Fruit fly (Drosophila melanogaster) whole organism, embryonic: ENCODE measurements around the gene H2.0.

Experiments used
- Abd-B ChIP-seq: fragments of 200-800 bp; sonication (Bioruptor generic); optimal IDR thresholded peaks from 2 replicates; lab custom pipeline; 2018; ENCODE audit warnings: missing biosample characterization, mild to moderate bottlenecking, missing genetic modification characterization, moderate library complexity
- Antp ChIP-seq: fragments of 200-800 bp; sonication (Bioruptor generic); optimal IDR thresholded peaks from 3 replicates; lab custom pipeline; 2016; ENCODE audit warnings: missing biosample characterization, missing genetic modification characterization
- CG11398 ChIP-seq: fragments of 200-800 bp; sonication (Bioruptor generic); optimal IDR thresholded peaks from 2 replicates; lab custom pipeline; 2016; ENCODE audit warnings: missing biosample characterization, missing genetic modification characterization
- CG11723 ChIP-seq: fragments of 200-800 bp; sonication (Bioruptor generic); optimal IDR thresholded peaks from 2 replicates; lab custom pipeline; 2017; ENCODE audit warnings: missing biosample characterization, mild to moderate bottlenecking, missing genetic modification characterization
- CG12071 ChIP-seq: fragments of 200-800 bp; sonication (Bioruptor generic); optimal IDR thresholded peaks from 3 replicates; lab custom pipeline; 2018; ENCODE audit warnings: missing biosample characterization, mild to moderate bottlenecking, missing genetic modification characterization
- CG12659 ChIP-seq: fragments of 200-800 bp; sonication (Bioruptor generic); optimal IDR thresholded peaks from 3 replicates; lab custom pipeline; 2017; ENCODE audit warnings: mild to moderate bottlenecking, missing biosample characterization, missing genetic modification reagents, missing genetic modification characterization
- CG15514 ChIP-seq: fragments of 200-800 bp; sonication (Bioruptor generic); optimal IDR thresholded peaks from 3 replicates; lab custom pipeline; 2017; ENCODE audit warnings: missing biosample characterization, missing genetic modification characterization, mild to moderate bottlenecking, moderate library complexity, missing genetic modification reagents
- CG15601 ChIP-seq: fragments of 200-800 bp; sonication (Bioruptor generic); optimal IDR thresholded peaks from 3 replicates; lab custom pipeline; 2019; ENCODE audit warnings: missing biosample characterization, mild to moderate bottlenecking, missing genetic modification characterization, moderate library complexity
- CG16779 ChIP-seq: fragments of 200-800 bp; sonication (Bioruptor generic); IDR thresholded peaks from 2 replicates; pipeline ENCODE4 v1.3.6; 2022; ENCODE audit warnings: missing biosample characterization, missing genetic modification characterization
- CG2875 ChIP-seq: fragments of 200-800 bp; sonication (Bioruptor generic); optimal IDR thresholded peaks from 2 replicates; lab custom pipeline; 2017; ENCODE audit warnings: missing biosample characterization, mild to moderate bottlenecking, missing genetic modification characterization, missing genetic modification reagents
- CG2889 ChIP-seq: fragments of 200-800 bp; sonication (Bioruptor generic); IDR thresholded peaks from 3 replicates; pipeline ENCODE4 v1.3.6; 2022; ENCODE audit warnings: missing biosample characterization, missing genetic modification characterization
- CG33213 ChIP-seq: fragments of 200-800 bp; sonication (Bioruptor generic); optimal IDR thresholded peaks from 3 replicates; lab custom pipeline; 2016; ENCODE audit warnings: missing biosample characterization, missing genetic modification characterization
- CG4820 ChIP-seq: fragments of 200-800 bp; sonication (Bioruptor generic); optimal IDR thresholded peaks from 3 replicates; lab custom pipeline; 2016; ENCODE audit warnings: missing biosample characterization, missing genetic modification characterization
- CG5180 ChIP-seq: fragments of 200-800 bp; sonication (Bioruptor generic); optimal IDR thresholded peaks from 3 replicates; lab custom pipeline; 2017; ENCODE audit warnings: missing biosample characterization, missing genetic modification characterization, mild to moderate bottlenecking, moderate library complexity, missing genetic modification reagents
- CG6765 ChIP-seq: fragments of 200-800 bp; sonication (Bioruptor generic); optimal IDR thresholded peaks from 3 replicates; lab custom pipeline; 2017; ENCODE audit warnings: missing biosample characterization, mild to moderate bottlenecking, missing genetic modification characterization
- CG7372 ChIP-seq: fragments of 200-800 bp; sonication (Bioruptor generic); IDR thresholded peaks from 2 replicates; pipeline ENCODE4 v1.3.6; 2022; ENCODE audit warnings: missing biosample characterization, missing genetic modification characterization
- CG8290 ChIP-seq, 3 experiments: fragments of 200-800 bp; sonication (Bioruptor generic); optimal IDR thresholded peaks; 2 replicates each; lab custom pipeline; 2016 to 2019; ENCODE audit warnings: missing biosample characterization in 3 of 3, missing genetic modification characterization in 3 of 3, mild to moderate bottlenecking in 2 of 3, moderate library complexity in 1 of 3
- CG9817 ChIP-seq: fragments of 200-800 bp; sonication (Bioruptor generic); optimal IDR thresholded peaks from 2 replicates; lab custom pipeline; 2018; ENCODE audit warnings: missing biosample characterization, mild to moderate bottlenecking, missing genetic modification characterization, moderate library complexity
- Camta ChIP-seq: fragments of 200-800 bp; sonication (Bioruptor generic); optimal IDR thresholded peaks from 2 replicates; lab custom pipeline; 2016; ENCODE audit warnings: missing biosample characterization, missing genetic modification characterization
- Doc3 ChIP-seq: fragments of 200-800 bp; sonication (Bioruptor generic); IDR thresholded peaks from 3 replicates; pipeline ENCODE4 v1.3.6; 2022; ENCODE audit warnings: missing biosample characterization, missing genetic modification characterization; ENCODE audit not compliant: partially characterized antibody
- Ets65A ChIP-seq: fragments of 200-800 bp; sonication (Bioruptor generic); peaks from one replicate; lab custom pipeline; 2016; ENCODE audit warnings: missing biosample characterization, missing genetic modification characterization
- Ets97D ChIP-seq: fragments of 200-800 bp; sonication (Bioruptor generic); optimal IDR thresholded peaks from 3 replicates; lab custom pipeline; 2016; ENCODE audit warnings: missing biosample characterization, missing genetic modification characterization
- Gug ChIP-seq: fragments of 200-800 bp; sonication (Bioruptor generic); IDR thresholded peaks from 4 replicates; pipeline ENCODE4 v1.3.6; 2022; ENCODE audit warnings: missing biosample characterization, missing genetic modification characterization
- Meics ChIP-seq: fragments of 200-800 bp; sonication (Bioruptor generic); optimal IDR thresholded peaks from 2 replicates; lab custom pipeline; 2017; ENCODE audit warnings: missing biosample characterization, mild to moderate bottlenecking, missing genetic modification characterization
- NfI ChIP-seq: fragments of 200-800 bp; sonication (Bioruptor generic); optimal IDR thresholded peaks from 3 replicates; lab custom pipeline; 2018; ENCODE audit warnings: missing biosample characterization, mild to moderate bottlenecking, missing genetic modification characterization, moderate library complexity
- Oli ChIP-seq: fragments of 200-800 bp; sonication (Bioruptor generic); optimal IDR thresholded peaks from 2 replicates; lab custom pipeline; 2018; ENCODE audit warnings: missing biosample characterization, mild to moderate bottlenecking, missing genetic modification characterization, moderate library complexity
- Side ChIP-seq: fragments of 200-800 bp; sonication (Bioruptor generic); optimal IDR thresholded peaks from 2 replicates; lab custom pipeline; 2016; ENCODE audit warnings: missing biosample characterization, missing genetic modification characterization
- Stat92E ChIP-seq, 3 experiments: fragments of >200 bp in 2 of 3; fragments of 200-800 bp in 1 of 3; sonication (Bioruptor generic) in 1 of 3; optimal IDR thresholded peaks; 2 replicates each; lab custom pipeline; 2017 to 2019; ENCODE audit warnings: missing biosample characterization in 3 of 3, missing genetic modification characterization in 3 of 3, mild to moderate bottlenecking in 1 of 3, moderate library complexity in 1 of 3
- bbx ChIP-seq: fragments of 200-800 bp; sonication (Bioruptor generic); IDR thresholded peaks from 2 replicates; pipeline ENCODE4 v1.3.6; 2022; ENCODE audit warnings: missing biosample characterization, missing genetic modification characterization; ENCODE audit not compliant: partially characterized antibody
- bsh ChIP-seq, 2 experiments: fragments of 200-800 bp; sonication (Bioruptor generic); optimal IDR thresholded peaks; 2 replicates each; lab custom pipeline; 2017 to 2018; ENCODE audit warnings: mild to moderate bottlenecking in 2 of 2, missing biosample characterization in 2 of 2, missing genetic modification characterization in 2 of 2, moderate library complexity in 1 of 2
- chif ChIP-seq, 2 experiments: fragments of 200-800 bp; sonication (Bioruptor generic); optimal IDR thresholded peaks; 3 replicates each; lab custom pipeline; 2016; ENCODE audit warnings: missing biosample characterization in 2 of 2, missing genetic modification characterization in 2 of 2
- corto ChIP-seq: fragments of 200-800 bp; sonication (Bioruptor generic); optimal IDR thresholded peaks from 2 replicates; lab custom pipeline; 2016; ENCODE audit warnings: missing biosample characterization, mild to moderate bottlenecking, missing genetic modification characterization, moderate library complexity
- crc ChIP-seq: fragments of 200-800 bp; sonication (Bioruptor generic); optimal IDR thresholded peaks from 2 replicates; lab custom pipeline; 2016; ENCODE audit warnings: missing biosample characterization, missing genetic modification characterization
- emc ChIP-seq: fragments of 200-800 bp; sonication (Bioruptor generic); optimal IDR thresholded peaks from 2 replicates; lab custom pipeline; 2016; ENCODE audit warnings: missing biosample characterization, missing genetic modification characterization
- ewg ChIP-seq: fragments of 200-800 bp; sonication (Bioruptor generic); optimal IDR thresholded peaks from 3 replicates; lab custom pipeline; 2017; ENCODE audit warnings: mild to moderate bottlenecking, missing biosample characterization, missing genetic modification reagents, missing genetic modification characterization
- gfzf ChIP-seq: fragments of 200-800 bp; sonication (Bioruptor generic); optimal IDR thresholded peaks from 2 replicates; lab custom pipeline; 2016; ENCODE audit warnings: missing biosample characterization, mild to moderate bottlenecking, missing genetic modification characterization, moderate library complexity
- h ChIP-seq: fragments of >200 bp; optimal IDR thresholded peaks from 2 replicates; lab custom pipeline; 2017
- hb ChIP-seq: fragments of 200-800 bp; sonication (Bioruptor generic); IDR thresholded peaks from 3 replicates; pipeline ENCODE4 v1.3.6; 2022; ENCODE audit warnings: missing biosample characterization, missing genetic modification characterization; ENCODE audit not compliant: partially characterized antibody
- her ChIP-seq: fragments of 200-800 bp; sonication (Bioruptor generic); optimal IDR thresholded peaks from 2 replicates; lab custom pipeline; 2016; ENCODE audit warnings: missing biosample characterization, missing genetic modification characterization
- jing ChIP-seq: fragments of 200-800 bp; sonication (Bioruptor generic); optimal IDR thresholded peaks from 2 replicates; lab custom pipeline; 2018; ENCODE audit warnings: missing biosample characterization, mild to moderate bottlenecking, missing genetic modification characterization
- lmd ChIP-seq: fragments of 200-800 bp; sonication (Bioruptor generic); IDR thresholded peaks from 2 replicates; pipeline ENCODE4 v1.3.6; 2022; ENCODE audit warnings: missing biosample characterization, missing genetic modification characterization
- org-1 ChIP-seq: fragments of 200-800 bp; sonication (Bioruptor generic); optimal IDR thresholded peaks from 2 replicates; lab custom pipeline; 2017; ENCODE audit warnings: missing biosample characterization, missing genetic modification characterization
- pfk ChIP-seq: fragments of 200-800 bp; sonication (Bioruptor generic); optimal IDR thresholded peaks from 2 replicates; lab custom pipeline; 2018; ENCODE audit warnings: missing biosample characterization, mild to moderate bottlenecking, missing genetic modification characterization, moderate library complexity
- sisA ChIP-seq: fragments of 200-800 bp; sonication (Bioruptor generic); IDR thresholded peaks from 2 replicates; pipeline ENCODE4 v1.3.6; 2022; ENCODE audit warnings: missing biosample characterization, missing genetic modification characterization
- stwl ChIP-seq: fragments of 200-800 bp; sonication (Bioruptor generic); optimal IDR thresholded peaks from 3 replicates; lab custom pipeline; 2018; ENCODE audit warnings: missing biosample characterization, mild to moderate bottlenecking, missing genetic modification characterization, moderate library complexity
- tap ChIP-seq: fragments of 200-800 bp; optimal IDR thresholded peaks from 3 replicates; lab custom pipeline; 2019; ENCODE audit warnings: missing biosample characterization, mild to moderate bottlenecking, missing genetic modification characterization, moderate library complexity
- tna ChIP-seq: fragments of 200-800 bp; sonication (Bioruptor generic); IDR thresholded peaks from 2 replicates; pipeline ENCODE4 v1.3.6; 2022; ENCODE audit warnings: missing biosample characterization, missing genetic modification characterization; ENCODE audit not compliant: partially characterized antibody
- usp ChIP-seq: fragments of >200 bp; optimal IDR thresholded peaks from 2 replicates; lab custom pipeline; 2017; ENCODE audit warnings: missing biosample characterization, missing genetic modification characterization
- vfl ChIP-seq: fragments of 200-800 bp; sonication (Bioruptor generic); optimal IDR thresholded peaks from 2 replicates; lab custom pipeline; 2016; ENCODE audit warnings: missing biosample characterization, missing genetic modification characterization

The H2.0 gene

DNA sequence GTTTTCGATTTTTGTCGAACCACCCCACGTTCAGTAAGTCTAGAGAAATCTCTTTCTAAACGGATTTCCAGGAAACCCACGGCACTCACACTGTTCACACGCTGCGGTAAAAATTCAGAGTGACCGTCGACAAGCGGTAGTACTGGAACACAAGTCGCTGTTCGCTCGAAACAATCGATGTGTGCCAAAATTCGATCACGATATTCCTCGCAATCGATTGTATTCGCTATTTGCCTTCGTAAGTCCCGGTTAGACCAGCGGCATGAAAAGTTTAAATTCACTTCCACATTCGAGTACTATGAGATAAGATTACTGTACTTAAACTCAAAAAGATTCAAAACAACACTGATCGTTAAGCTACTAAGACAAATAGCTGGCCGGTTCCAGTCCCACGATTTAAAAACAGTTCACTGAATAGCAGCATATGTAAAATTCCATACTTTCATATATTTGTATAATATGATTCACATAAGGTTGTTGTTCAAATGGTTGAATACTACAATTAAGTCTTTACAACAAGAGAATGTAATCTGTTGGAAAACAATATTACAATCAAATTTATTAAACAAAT, 38.3 kb downstream of the H2.0 start, which contains the start of gene chic (continued):
- TF ChIP-seq tna (GFP tag; lab: Robert Waterston, UW), result no peak
- TF ChIP-seq Oli (tag; lab: Kevin White, UChicago), result no peak
- TF ChIP-seq Doc3 (GFP tag; lab: Robert Waterston, UW), result no peak
- TF ChIP-seq org-1 (GFP tag; lab: Kevin White, UChicago), result peak; percentile 5
- no peak for TF ChIP-seq CG11723 (GFP tag; lab: Kevin White, UChicago)
- peak; percentile 8 for TF ChIP-seq vfl (GFP tag; lab: Kevin White, UChicago)
- no peak for TF ChIP-seq CG2889
- TF ChIP-seq Stat92E (GFP tag; optimal IDR thresholded peaks at IDR 0.05; lab: Kevin White, UChicago), result peak in 1 of 3 experiments; percentile 93
- TF ChIP-seq Gug (GFP tag; lab: Robert Waterston, UW), result peak; percentile 18; the same call in 1 of the 4 replicates
- TF ChIP-seq CG9817 (tag; lab: Kevin White, UChicago), result peak; percentile 9
- peak; percentile 5 for TF ChIP-seq CG4820 (GFP tag; lab: Kevin White, UChicago)
- TF ChIP-seq Meics (GFP tag; lab: Kevin White, UChicago), result peak; percentile 32
- no peak for TF ChIP-seq jing (GFP tag; lab: Kevin White, UChicago)
- TF ChIP-seq Side (GFP tag; lab: Kevin White, UChicago), result peak; percentile 40
- TF ChIP-seq bsh (GFP tag; optimal IDR thresholded peaks at IDR 0.05; lab: Kevin White, UChicago), result peak in 1 of 2 experiments; percentile 19
- peak; percentile 20 for TF ChIP-seq CG6765
- peak; percentile 63 for TF ChIP-seq CG15514
- no peak for TF ChIP-seq bbx (GFP tag; lab: Robert Waterston, UW)
- TF ChIP-seq CG15601, result no peak
- TF ChIP-seq pfk, result peak; percentile 29
- no peak for TF ChIP-seq ewg
- no peak for TF ChIP-seq CG8290 (GFP tag; optimal IDR thresholded peaks at IDR 0.05; lab: Kevin White, UChicago)
- TF ChIP-seq CG8290 (tag; optimal IDR thresholded peaks at IDR 0.05; lab: Kevin White, UChicago), result peak in 1 of 2 experiments; percentile 75
- peak; percentile 36 for TF ChIP-seq Camta (GFP tag; lab: Kevin White, UChicago)
- no peak for TF ChIP-seq Abd-B (GFP tag; lab: Kevin White, UChicago)
- peak; percentile 19 for TF ChIP-seq Antp (GFP tag; lab: Kevin White, UChicago)
- TF ChIP-seq sisA (GFP tag; lab: Robert Waterston, UW), result no peak
- TF ChIP-seq gfzf (GFP tag; lab: Kevin White, UChicago), result peak; percentile 68
- no peak for TF ChIP-seq corto (GFP tag; lab: Kevin White, UChicago)
- TF ChIP-seq emc (GFP tag; lab: Kevin White, UChicago), result peak; percentile 23
- TF ChIP-seq Ets65A (GFP tag; lab: Kevin White, UChicago), result peak; percentile 94
- peak; percentile 7 for TF ChIP-seq CG11398 (GFP tag; lab: Kevin White, UChicago)
- no peak for TF ChIP-seq hb (GFP tag; lab: Robert Waterston, UW)
- TF ChIP-seq Ets97D, result peak; percentile 23
- TF ChIP-seq tap (tag; lab: Kevin White, UChicago), result no peak
- TF ChIP-seq CG5180, result no peak
- no peak for TF ChIP-seq lmd (GFP tag; lab: Robert Waterston, UW)
- TF ChIP-seq CG12071 (GFP tag; lab: Kevin White, UChicago), result peak; percentile 23
- TF ChIP-seq h (lab: Kevin White, UChicago), result no peak
- no peak for TF ChIP-seq NfI (GFP tag; lab: Kevin White, UChicago)
- TF ChIP-seq chif (GFP tag; optimal IDR thresholded peaks at IDR 0.05; lab: Kevin White, UChicago), result no peak
- no peak for TF ChIP-seq CG7372 (GFP tag; lab: Robert Waterston, UW)
- TF ChIP-seq usp (GFP tag; lab: Kevin White, UChicago), result no peak
- no peak for TF ChIP-seq CG16779
- peak; percentile 57 for TF ChIP-seq stwl (tag; lab: Kevin White, UChicago)
- no peak for TF ChIP-seq CG2875 (GFP tag; lab: Kevin White, UChicago)
- peak; percentile 48 for TF ChIP-seq CG33213 (GFP tag; lab: Kevin White, UChicago)
- peak; percentile 6 for TF ChIP-seq crc
- peak; percentile 20 for TF ChIP-seq her (GFP tag; lab: Kevin White, UChicago)
- peak; percentile 14 for TF ChIP-seq CG12659
